Fruit fly (Drosophila melanogaster): Measurements from ENCODE around the gene Pkc98E.

Gene Pkc98E

DNA sequence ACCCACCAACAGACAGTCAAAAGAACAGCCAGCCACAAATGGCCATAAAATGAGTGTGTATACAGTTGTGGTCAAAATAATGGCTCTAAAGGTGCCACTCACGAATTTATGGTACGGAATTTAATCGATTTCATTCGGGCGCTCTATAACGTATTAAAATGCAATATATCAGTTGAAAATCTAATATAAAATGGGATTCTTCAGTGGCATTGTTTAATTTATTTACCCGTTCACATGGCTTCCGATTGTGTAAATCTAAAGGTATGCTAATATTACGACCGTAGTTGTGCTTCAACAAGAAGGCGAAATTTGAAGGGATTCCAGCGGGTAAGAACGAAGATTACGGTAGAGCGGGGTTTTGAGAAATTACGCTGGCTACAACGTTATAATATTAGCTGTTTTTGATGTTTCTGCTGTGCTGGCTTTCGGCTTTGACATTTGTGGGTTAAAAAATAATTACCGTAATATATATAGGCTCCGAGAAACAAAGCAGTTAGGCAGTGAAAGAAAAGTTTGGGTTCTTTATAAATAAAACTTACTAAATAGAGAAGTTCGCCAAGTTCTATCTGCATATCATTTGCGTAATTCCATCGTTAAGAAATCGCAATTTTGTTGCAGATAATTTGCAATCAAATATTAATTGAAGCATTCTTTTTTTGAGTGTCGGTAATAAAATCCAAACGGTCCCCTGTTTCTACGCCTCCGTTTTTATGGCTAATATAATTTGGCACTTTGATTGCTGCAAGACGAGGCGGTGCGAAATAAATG is 36.9 kb downstream of the Pkc98E start (continued):
- TF ChIP-seq CG6175 (GFP tag; IDR thresholded peaks at IDR 0.05) (no peak), CG11695 (GFP tag; IDR thresholded peaks at IDR 0.05) (peak; percentile 51; the same call in 1 of the 3 replicates), CG1233 (GFP tag; optimal IDR thresholded peaks at IDR 0.05) (no peak), CG17328 (GFP tag; IDR thresholded peaks at IDR 0.05) (peak; percentile 26; the same call in 1 of the 2 replicates), lmd (GFP tag; IDR thresholded peaks at IDR 0.05) (no peak), dmrt99B (tag; optimal IDR thresholded peaks at IDR 0.05) (peak; percentile 37), CG10654 (GFP tag; optimal IDR thresholded peaks at IDR 0.05) (no peak), hkb (optimal IDR thresholded peaks at IDR 0.05) (no peak), hkb (GFP tag; IDR thresholded peaks at IDR 0.05) (0 out of 2 replicates have a peak, but pooled peaks have one; percentile 21), h (optimal IDR thresholded peaks at IDR 0.05) (no peak), CG13624 (GFP tag; optimal IDR thresholded peaks at IDR 0.05) (no peak), ems (GFP tag; optimal IDR thresholded peaks at IDR 0.05) (no peak), Six4 (GFP tag; optimal IDR thresholded peaks at IDR 0.05) (no peak), pros (GFP tag; optimal IDR thresholded peaks at IDR 0.05) (peak; percentile 10), ewg (GFP tag; optimal IDR thresholded peaks at IDR 0.05) (no peak), pb (GFP tag; optimal IDR thresholded peaks at IDR 0.05) (no peak), gcm2 (GFP tag; optimal IDR thresholded peaks at IDR 0.05) (no peak), Xbp1 (GFP tag; optimal IDR thresholded peaks at IDR 0.05) (peak; percentile 25), Neu2 (GFP tag; optimal IDR thresholded peaks at IDR 0.05; ENCODE audit: borderline replicate concordance) (no peak), Camta (GFP tag; optimal IDR thresholded peaks at IDR 0.05) (no peak), vfl (GFP tag; optimal IDR thresholded peaks at IDR 0.05) (no peak), CG15073 (GFP tag; optimal IDR thresholded peaks at IDR 0.05) (no peak), CG17829 (tag; optimal IDR thresholded peaks at IDR 0.05) (no peak), mam (GFP tag; optimal IDR thresholded peaks at IDR 0.05) (no peak), Hsf (GFP tag; optimal IDR thresholded peaks at IDR 0.05) (peak; percentile 13), CG8388 (GFP tag; optimal IDR thresholded peaks at IDR 0.05) (no peak), D (optimal IDR thresholded peaks at IDR 0.05) (no peak), D (GFP tag; optimal IDR thresholded peaks at IDR 0.05) (no peak), Ets65A (GFP tag) (peak; percentile 77), CG34422 (GFP tag; IDR thresholded peaks at IDR 0.05) (no peak), CG33213 (GFP tag; optimal IDR thresholded peaks at IDR 0.05) (no peak), Sox102F (GFP tag; optimal IDR thresholded peaks at IDR 0.05) (peak; percentile 34), dan (GFP tag; IDR thresholded peaks at IDR 0.05) (no peak), gt (GFP tag; IDR thresholded peaks at IDR 0.05) (no peak), CG4282 (GFP tag; optimal IDR thresholded peaks at IDR 0.05) (no peak), CG15269 (tag; optimal IDR thresholded peaks at IDR 0.05) (peak; percentile 23), abd-A (tag; optimal IDR thresholded peaks at IDR 0.05) (no peak), Atf-2 (GFP tag; optimal IDR thresholded peaks at IDR 0.05) (no peak), mirr (GFP tag; optimal IDR thresholded peaks at IDR 0.05) (no peak), NC2α (GFP tag; optimal IDR thresholded peaks at IDR 0.05) (no peak), sob (GFP tag; IDR thresholded peaks at IDR 0.05) (0 out of 2 replicates have a peak, but pooled peaks have one; percentile 22), trem (tag; optimal IDR thresholded peaks at IDR 0.05) (no peak), z (GFP tag; IDR thresholded peaks at IDR 0.05) (no peak), grau (tag; optimal IDR thresholded peaks at IDR 0.05) (peak; percentile 12), pum (GFP tag; optimal IDR thresholded peaks at IDR 0.05) (no peak), Dip2 (GFP tag; IDR thresholded peaks at IDR 0.05) (no peak), CG1529 (GFP tag; optimal IDR thresholded peaks at IDR 0.05) (no peak), Mad (GFP tag; optimal IDR thresholded peaks at IDR 0.05) (peak; percentile 23), Hey (tag; optimal IDR thresholded peaks at IDR 0.05) (no peak), BEAF-32 (GFP tag; optimal IDR thresholded peaks at IDR 0.05) (no peak), CG11085 (GFP tag; IDR thresholded peaks at IDR 0.05) (no peak), CG13123 (GFP tag; optimal IDR thresholded peaks at IDR 0.05) (no peak), CTCF (GFP tag; optimal IDR thresholded peaks at IDR 0.05) (no peak)
